Fruit fly (Drosophila melanogaster): ENCODE data around the gene Ptx1.
A peak's percentile ranks its signal among the peaks of the same experiment; 100 is the strongest.

Ptx1 gene

DNA sequence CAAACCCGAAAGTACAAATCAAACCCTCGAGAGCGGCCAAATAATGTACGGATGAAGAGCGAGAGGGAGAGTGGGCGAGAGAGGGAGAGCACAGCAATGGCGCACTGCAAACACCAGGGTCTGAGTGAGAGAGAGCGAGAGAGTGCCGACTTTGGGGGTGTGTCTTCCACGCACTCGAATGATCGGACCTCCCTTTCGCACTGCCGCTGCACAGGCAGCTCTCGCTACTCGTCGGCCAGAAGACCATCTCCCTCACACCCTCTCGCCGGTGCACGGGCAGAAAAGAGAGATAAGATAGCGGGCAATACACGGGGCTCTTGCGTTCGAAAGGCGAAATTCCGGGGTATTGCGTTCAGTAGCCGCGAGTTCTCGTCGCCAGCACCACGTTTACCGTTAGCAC is at the start of gene Ptx1:
Gene Ptx1, plus strand, starts transcription at position 353 of the 400 bp plus-strand sequence.
- TF ChIP-seq CG17801 (GFP tag; optimal IDR thresholded peaks at IDR 0.05; ENCODE audit: partially characterized antibody) = no peak

DNA sequence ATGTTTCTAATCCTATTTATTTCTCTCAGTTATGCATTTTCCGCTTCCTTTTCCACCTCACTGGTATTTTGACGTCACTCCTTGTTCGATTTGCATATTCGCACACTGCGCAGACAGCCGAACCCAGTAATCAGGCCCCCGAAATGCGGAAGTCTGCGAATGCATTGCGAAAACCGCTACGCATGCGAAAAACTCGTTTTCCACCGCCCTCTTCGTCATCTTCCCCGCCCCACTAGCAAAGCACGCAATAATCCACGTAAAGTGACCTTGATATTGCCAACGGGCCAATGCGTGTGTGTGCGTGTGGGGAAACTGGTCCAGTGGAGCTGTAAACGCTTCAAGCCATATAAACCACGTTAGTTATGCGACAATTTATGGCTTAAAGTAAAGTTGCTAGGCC is 48.6 kb upstream of the Ptx1 start:
- TF ChIP-seq CG17801 (GFP tag; optimal IDR thresholded peaks at IDR 0.05; ENCODE audit: partially characterized antibody) = no peak

DNA sequence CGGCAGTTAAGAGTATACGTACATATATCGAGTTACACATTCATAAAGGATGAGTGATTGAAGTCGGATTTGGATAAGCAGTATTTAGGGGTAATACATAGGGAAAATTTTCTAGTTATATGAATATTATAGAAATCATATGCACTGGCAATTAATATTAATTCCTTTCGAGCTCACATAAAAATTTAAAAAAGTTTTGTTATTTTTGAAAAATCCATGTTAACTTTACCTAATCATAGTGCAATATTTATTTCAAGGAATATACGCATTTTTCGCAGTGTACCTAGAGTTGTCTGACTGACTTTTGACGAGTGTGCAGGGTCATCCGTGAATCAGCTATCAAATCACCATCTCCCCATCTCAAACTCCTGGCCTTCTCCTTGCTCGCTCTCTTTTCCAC is 48.1 kb upstream of the Ptx1 start:
- no peak for TF ChIP-seq CG17801 (GFP tag; optimal IDR thresholded peaks at IDR 0.05; ENCODE audit: partially characterized antibody)

DNA sequence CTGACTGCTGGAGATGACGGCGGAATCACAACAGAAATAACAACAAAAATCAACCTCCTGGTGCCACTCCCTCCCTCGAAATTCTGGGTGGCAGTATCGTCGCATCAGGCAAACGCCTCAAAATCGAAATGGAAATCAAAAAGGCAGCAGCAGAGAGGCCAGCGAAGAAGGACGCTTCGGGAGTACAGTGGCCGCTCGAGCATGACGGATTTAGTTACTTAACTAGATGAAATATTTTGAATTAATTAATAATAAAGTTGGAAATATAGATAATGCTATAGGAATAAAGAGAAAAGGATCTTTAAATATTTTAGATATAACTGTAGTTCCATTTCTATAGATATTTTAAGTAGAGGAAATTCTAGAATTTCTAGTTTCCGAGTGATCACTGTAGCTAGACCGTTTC is 47.2 kb upstream of the Ptx1 start:
- TF ChIP-seq CG17801 (GFP tag; optimal IDR thresholded peaks at IDR 0.05; ENCODE audit: partially characterized antibody) = no peak

DNA sequence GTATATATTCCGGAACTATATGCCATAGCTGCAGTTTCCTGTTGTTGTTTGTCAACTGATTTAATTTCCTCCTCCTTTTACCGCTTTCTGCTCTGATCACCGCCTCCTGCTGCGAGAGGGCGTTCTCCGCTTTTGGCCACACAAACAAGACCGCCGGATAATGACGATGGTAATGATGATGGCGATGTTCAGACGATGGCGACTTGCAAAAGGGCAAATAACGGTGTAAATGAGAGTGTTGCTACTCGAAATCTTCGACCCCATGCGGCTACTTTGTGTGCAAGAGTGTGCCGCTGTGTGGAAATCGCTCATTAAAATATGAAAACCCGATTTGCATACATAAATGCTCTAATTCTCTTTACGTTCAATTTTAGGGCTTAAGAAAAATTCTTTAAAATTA is 46.7 kb upstream of the Ptx1 start:
- no peak for TF ChIP-seq CG17801 (GFP tag; optimal IDR thresholded peaks at IDR 0.05; ENCODE audit: partially characterized antibody)

DNA sequence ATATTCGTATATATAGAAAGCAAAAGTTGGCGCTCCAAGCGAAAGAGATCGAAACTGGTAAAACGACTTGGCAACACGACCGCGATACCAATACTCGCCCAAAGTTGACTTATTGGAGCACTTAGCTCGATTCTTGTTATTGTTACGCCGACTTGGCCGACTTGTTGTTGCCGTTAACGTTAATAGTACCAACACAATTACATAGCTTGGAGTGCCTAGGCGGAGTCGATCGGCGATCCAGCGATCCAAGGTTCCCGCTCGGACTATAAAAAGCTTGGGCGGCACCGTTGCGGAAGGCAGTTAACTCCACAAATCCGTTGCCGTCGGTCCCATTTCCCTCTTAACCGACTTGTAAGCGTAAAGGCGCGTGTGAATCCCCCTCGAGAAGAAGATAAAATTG is 45.3 kb upstream of the Ptx1 start, which contains the start of gene Cpr100A:
Gene Cpr100A, plus strand, starts transcription at position 290 of the 400 bp plus-strand sequence.
- TF ChIP-seq CG17801 (GFP tag; optimal IDR thresholded peaks at IDR 0.05; ENCODE audit: partially characterized antibody) = no peak

DNA sequence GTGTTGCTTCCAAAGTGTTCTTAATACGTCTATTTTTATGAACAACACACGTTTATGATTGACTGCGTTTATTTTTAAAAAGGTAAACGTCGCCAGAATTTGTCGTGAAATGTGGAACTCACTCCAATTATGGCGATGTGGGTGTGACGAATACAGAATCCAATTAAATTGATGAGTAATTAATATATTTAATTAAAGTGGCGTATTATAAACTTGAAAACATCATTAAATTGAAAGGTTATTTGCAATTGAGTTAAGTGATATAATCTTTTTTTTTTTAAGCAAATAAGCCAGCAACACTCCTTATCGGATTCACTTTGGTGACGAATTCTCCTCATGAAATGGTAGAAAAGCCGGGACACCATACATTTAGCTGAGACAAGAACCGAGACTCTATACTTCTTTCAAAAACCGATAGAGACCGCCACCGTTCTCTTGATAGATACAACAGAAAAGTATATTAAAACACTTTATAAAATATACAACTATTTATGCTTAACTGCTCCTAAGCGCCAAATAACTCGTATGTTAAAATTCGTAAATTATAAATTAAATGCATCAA is 42.2 kb upstream of the Ptx1 start:
- no peak for TF ChIP-seq CG17801 (GFP tag; optimal IDR thresholded peaks at IDR 0.05; ENCODE audit: partially characterized antibody)

DNA sequence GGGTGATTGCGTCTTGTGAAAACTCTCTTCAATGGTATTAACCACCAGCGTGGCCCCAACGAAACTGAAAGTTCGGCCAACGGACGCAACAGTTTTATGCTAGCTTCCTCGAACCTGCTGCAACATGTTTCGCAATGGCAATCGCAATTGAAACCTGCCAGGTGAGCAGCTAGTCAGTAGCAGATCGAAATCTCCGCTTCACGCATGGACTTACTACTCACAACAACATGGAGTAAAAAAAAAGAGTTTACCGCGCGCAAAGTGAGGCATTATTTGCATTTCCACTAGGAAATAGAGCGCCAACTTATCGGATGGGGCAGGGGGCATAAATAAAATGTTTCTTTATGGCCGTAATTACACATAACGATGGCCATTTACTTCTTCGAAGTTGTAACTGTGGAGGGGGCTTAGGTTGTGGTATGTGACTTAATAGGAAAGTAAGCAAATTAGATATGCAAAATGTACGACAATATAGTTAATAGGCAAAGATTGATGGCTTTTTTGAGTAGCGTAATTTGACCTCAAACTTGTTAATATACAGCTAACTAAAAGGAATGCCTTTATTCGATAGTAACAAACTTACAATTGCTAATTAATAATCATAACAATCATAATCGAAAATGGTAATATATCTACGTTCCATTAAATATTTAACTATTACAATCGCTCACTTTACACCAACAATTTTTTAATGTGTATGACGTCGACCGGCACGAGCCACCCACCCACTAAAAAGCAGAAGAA is 40.1 kb upstream of the Ptx1 start, which contains the start of gene CG15545:
Gene CG15545, minus strand, starts transcription at position 51 of the 744 bp plus-strand sequence.
- TF ChIP-seq CG17801 (GFP tag; optimal IDR thresholded peaks at IDR 0.05; ENCODE audit: partially characterized antibody) = no peak

DNA sequence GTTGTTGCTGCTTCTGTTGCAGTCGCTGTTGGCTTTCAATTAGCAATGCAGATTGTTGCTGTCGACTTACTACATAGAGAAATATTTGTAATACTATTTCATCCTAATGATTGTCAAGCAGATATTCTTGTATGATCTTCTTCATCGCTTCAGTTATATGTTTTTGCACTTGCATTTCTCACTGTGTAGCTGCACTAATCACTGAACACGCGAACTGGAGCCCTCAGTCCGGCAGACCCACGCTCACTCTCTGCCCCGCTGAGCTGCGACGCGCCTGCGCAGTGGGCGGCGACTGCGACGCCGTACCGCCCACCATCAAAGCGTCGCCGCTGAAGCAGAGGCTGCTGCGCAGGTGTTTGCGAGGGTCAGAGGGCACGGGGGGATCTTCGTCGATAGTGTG is 37.9 kb upstream of the Ptx1 start:
- TF ChIP-seq CG17801 (GFP tag; optimal IDR thresholded peaks at IDR 0.05; ENCODE audit: partially characterized antibody) = no peak

DNA sequence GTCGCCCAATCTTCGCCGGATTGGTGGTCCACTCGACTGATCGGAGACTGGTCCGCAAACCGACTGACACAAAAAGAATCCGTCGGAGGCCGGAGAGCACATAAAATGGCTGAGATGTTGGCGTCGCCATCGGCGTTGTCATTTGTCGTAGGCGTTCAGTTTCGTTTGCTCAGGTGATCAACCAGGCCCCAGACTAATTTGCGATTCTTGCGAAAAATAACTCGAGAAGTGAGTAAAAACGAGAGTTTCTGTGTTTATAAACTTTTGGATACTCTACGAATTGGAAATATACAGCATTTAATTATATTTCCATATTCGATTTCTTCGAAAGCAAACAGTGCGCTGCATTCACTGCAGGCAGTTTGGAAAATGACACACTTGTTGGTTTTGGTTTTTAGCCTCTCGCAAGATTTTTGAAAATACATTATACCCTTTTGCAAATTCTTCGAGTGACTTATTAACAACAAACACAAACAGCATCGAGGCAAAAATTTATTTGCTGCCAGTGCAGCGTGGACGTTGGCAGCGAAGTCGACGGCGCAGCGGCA is 36.3 kb upstream of the Ptx1 start, which contains the start of gene CG15546:
Gene CG15546, minus strand, starts transcription at position 51 of the 548 bp plus-strand sequence.
- TF ChIP-seq CG17801 (GFP tag; optimal IDR thresholded peaks at IDR 0.05; ENCODE audit: partially characterized antibody) = no peak

DNA sequence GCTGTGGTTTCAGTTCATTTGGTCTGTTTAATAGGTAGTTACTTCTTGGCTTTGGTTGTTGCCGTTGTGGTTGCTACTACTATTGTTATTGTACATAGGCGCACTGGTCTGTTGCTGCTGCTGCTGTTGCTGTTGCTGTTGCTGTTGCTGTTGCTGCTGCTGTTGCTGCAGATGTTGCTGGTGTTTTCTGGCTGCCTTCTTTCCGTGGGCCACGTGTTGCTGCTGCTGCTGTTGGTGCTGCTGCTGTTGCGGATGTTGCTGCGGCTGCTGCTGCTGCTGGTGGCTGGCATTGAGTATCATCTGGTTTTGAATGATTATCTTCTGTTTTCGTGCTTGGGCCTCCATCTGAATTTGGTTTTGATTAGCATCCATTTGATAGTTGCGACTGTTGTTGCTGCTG is 34.4 kb upstream of the Ptx1 start:
- no peak for TF ChIP-seq CG17801 (GFP tag; optimal IDR thresholded peaks at IDR 0.05; ENCODE audit: partially characterized antibody)

DNA sequence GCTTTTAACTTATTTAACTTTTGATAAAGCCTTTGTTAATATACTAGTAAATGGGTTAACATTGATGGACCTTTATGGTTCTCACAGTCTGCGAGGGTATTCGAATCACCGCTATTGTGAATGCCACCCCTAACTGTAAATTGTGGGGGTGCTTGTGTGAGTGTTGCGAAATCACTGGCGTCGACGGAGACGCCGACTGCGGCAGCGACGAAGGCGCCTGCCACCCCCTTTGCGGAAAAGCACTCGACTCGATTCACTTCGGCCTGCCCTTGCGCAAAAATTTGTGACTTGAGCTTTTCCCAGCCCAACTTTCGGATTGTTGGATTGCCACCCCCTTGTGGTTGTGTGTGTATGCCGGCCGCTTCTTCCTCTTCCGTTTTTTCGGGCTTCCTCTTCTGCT is 32.5 kb upstream of the Ptx1 start:
- TF ChIP-seq CG17801 (GFP tag; optimal IDR thresholded peaks at IDR 0.05; ENCODE audit: partially characterized antibody) = no peak

DNA sequence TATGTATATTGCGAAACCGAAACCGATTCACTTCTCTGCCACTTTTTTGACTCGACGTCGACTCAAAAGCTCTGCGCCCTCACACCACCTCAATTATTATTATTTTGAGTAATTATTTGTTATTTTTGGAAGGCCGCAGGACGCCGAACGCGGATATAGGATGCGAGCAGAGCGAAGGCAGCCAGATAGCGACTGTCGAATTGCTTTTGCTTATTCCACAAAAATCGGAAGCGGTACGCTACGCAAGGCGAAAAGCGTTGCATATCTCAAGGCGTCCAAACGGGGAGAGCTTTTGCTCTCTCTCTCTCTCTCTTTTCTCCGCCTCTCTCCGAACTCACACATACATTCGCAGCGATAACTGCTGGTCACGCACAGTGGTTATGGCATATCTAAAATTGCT is 31.7 kb upstream of the Ptx1 start, which contains the start of gene CG12071:
Gene CG12071, minus strand, starts transcription at position 134 of the 400 bp plus-strand sequence.
- no peak for TF ChIP-seq CG17801 (GFP tag; optimal IDR thresholded peaks at IDR 0.05; ENCODE audit: partially characterized antibody)

DNA sequence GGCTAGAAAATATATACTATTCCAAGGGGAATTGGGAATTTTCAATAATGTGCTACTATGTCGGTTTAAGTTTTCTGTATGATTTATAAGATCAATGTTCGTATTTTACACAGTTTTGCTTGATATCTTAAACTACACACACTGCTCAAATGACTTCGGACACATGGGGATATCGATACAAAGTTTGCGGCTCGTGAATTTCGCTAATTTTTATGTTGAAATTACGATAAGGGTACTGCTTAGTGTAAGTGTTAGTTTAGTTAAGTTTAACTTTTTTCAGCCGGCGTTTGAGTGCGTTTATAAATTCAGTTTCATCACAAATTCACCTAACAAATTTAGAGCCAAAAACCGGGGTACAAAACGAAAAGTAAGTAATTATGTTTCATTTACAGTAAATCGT is 29.2 kb upstream of the Ptx1 start, which contains the start of gene CG15547:
Gene CG15547, minus strand, starts transcription at position 101 of the 400 bp plus-strand sequence.
- no peak for TF ChIP-seq CG17801 (GFP tag; optimal IDR thresholded peaks at IDR 0.05; ENCODE audit: partially characterized antibody)

DNA sequence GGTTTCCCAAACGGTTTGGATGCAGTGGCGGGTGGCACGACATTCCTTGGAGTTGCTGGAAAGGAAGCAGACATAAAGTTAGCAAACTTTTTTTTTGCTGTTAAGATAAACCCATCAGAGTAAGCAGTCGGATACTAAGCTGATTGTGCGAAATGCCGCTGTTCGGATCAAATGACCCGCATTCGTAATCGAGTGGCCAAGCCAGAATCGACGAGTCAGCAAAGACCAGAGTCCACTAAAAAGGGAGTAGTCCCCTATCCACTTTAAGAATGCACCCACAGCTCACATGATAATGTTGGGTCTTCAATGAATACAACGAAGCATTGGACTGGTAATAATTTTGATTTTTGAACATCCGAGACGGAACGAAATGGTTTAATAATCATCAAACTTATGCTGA is 25.7 kb upstream of the Ptx1 start:
- TF ChIP-seq CG17801 (GFP tag; optimal IDR thresholded peaks at IDR 0.05; ENCODE audit: partially characterized antibody) = peak; percentile 18

DNA sequence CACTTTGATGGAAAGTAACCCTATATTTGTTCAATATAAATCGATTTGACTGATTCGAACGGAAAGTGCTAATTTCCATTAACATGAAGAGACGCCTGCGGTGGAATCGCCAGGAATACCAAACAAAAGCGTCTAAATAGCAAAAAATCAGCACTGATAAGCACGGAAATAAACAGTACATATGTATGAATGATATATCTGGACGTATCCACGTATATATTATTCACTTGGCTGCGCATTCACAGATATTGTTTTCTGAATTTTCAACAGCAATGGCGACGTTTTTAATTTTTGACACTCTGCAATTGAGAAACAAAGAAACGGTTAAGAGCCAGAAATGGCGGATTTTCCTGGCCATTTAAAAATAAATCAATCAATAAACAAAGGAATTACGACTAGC is 25.3 kb upstream of the Ptx1 start:
- no peak for TF ChIP-seq CG17801 (GFP tag; optimal IDR thresholded peaks at IDR 0.05; ENCODE audit: partially characterized antibody)

Data from ovary, adult (tissue).